Worm (Caenorhabditis elegans): ENCODE measurements around the gene daf-42.

ce11 chrIV:7391534-7392343, 45.1 kb upstream of the daf-42 start:
- no peak for TF ChIP-seq dao-5 (tag; optimal IDR thresholded peaks at IDR 0.05)
- peak; percentile 53 for TF ChIP-seq him-1 (tag; optimal IDR thresholded peaks at IDR 0.05)
